Worm (Caenorhabditis elegans) whole organism, L3 larva: ENCODE measurements around the gene F53E2.2.

ENCODE experiments used
- ZK546.5 ChIP-seq: sonication (generic microtip); optimal IDR thresholded peaks from 2 replicates; lab custom pipeline; 2017; ENCODE audit warnings: missing biosample characterization, missing genetic modification characterization
- aly-2 ChIP-seq: fragments of 150-350 bp; optimal IDR thresholded peaks from 2 replicates; lab custom pipeline; 2014; ENCODE audit warnings: missing biosample characterization, missing genetic modification characterization
- ceh-28 ChIP-seq: fragments of 150-350 bp; optimal IDR thresholded peaks from 2 replicates; lab custom pipeline; 2014; ENCODE audit warnings: missing biosample characterization, missing genetic modification reagents, missing genetic modification characterization
- ceh-9 ChIP-seq: sonication (generic microtip); optimal IDR thresholded peaks from 2 replicates; lab custom pipeline; 2018; ENCODE audit warnings: missing biosample characterization, missing genetic modification characterization
- daf-12 ChIP-seq: fragments of 150-350 bp; optimal IDR thresholded peaks from 2 replicates; lab custom pipeline; 2014; ENCODE audit warnings: missing biosample characterization, missing genetic modification reagents, missing genetic modification characterization
- elt-2 ChIP-seq: sonication (generic microtip); optimal IDR thresholded peaks from 2 replicates; lab custom pipeline; 2016; ENCODE audit warnings: missing genetic modification reagents, mild to moderate bottlenecking, missing genetic modification characterization, missing compliant biosample characterization
- eor-1 ChIP-seq, 2 experiments: fragments of 150-350 bp; optimal IDR thresholded peaks; 2 replicates each; lab custom pipeline; 2014 to 2018; ENCODE audit warnings: missing biosample characterization in 2 of 2, missing genetic modification characterization in 2 of 2
- fos-1 ChIP-seq: fragments of 150-350 bp; optimal IDR thresholded peaks from 2 replicates; lab custom pipeline; 2014; ENCODE audit warnings: missing biosample characterization, missing genetic modification characterization
- lin-39 ChIP-seq: fragments of 150-350 bp; optimal IDR thresholded peaks from 2 replicates; lab custom pipeline; 2018; ENCODE audit warnings: missing biosample characterization, missing genetic modification reagents, missing genetic modification characterization
- lsy-12 ChIP-seq: sonication (generic microtip); optimal IDR thresholded peaks from 2 replicates; lab custom pipeline; 2016; ENCODE audit warnings: mild to moderate bottlenecking, missing genetic modification characterization, missing compliant biosample characterization
- mdl-1 ChIP-seq: fragments of 150-350 bp; optimal IDR thresholded peaks from 2 replicates; lab custom pipeline; 2014; ENCODE audit warnings: missing biosample characterization, missing genetic modification characterization
- mml-1 ChIP-seq: fragments of 150-350 bp; sonication (generic microtip); optimal IDR thresholded peaks from 3 replicates; lab custom pipeline; 2014; ENCODE audit warnings: missing biosample characterization, missing genetic modification characterization
- nhr-23 ChIP-seq: fragments of 150-350 bp; optimal IDR thresholded peaks from 2 replicates; lab custom pipeline; 2014; ENCODE audit warnings: missing biosample characterization, missing genetic modification reagents, missing genetic modification characterization
- nhr-67 ChIP-seq: fragments of 150-350 bp; optimal IDR thresholded peaks from 2 replicates; lab custom pipeline; 2014; ENCODE audit warnings: missing biosample characterization, missing genetic modification characterization
- nhr-76 ChIP-seq: fragments of 150-350 bp; sonication (generic microtip); optimal IDR thresholded peaks from 5 replicates; lab custom pipeline; 2014; ENCODE audit warnings: missing biosample characterization, missing genetic modification characterization
- pha-4 ChIP-seq: fragments of 150-350 bp; optimal IDR thresholded peaks from 2 replicates; lab custom pipeline; 2014; ENCODE audit warnings: missing biosample characterization, missing genetic modification reagents, missing genetic modification characterization
- sea-2 ChIP-seq: fragments of 150-350 bp; sonication (generic microtip); optimal IDR thresholded peaks from 4 replicates; lab custom pipeline; 2014; ENCODE audit warnings: missing biosample characterization, missing genetic modification reagents, missing genetic modification characterization
- tbx-2 ChIP-seq: sonication (generic microtip); optimal IDR thresholded peaks from 2 replicates; lab custom pipeline; 2016; ENCODE audit warnings: mild to moderate bottlenecking, missing genetic modification characterization, missing compliant biosample characterization
- zag-1 ChIP-seq: fragments of 150-350 bp; optimal IDR thresholded peaks from 2 replicates; lab custom pipeline; 2014; ENCODE audit warnings: missing biosample characterization, missing genetic modification characterization

The F53E2.2 gene

DNA sequence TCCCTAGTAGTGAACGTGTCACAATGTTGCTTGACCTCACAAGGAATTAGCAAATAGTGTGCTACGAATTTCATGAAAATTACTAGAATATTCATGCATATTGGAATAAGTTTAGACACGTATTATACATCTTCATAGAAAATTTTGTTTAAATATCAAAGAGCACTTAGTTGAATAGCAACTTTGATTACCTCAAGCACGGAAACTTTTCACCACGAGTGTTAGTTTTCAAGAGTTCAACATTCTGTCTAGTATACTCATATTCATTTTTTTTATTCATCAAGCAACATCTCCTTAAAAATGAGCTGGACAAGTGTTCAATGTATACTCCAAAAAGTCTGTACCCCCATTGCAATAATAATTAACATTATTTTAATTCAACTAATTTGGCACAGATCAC, 47.6 kb downstream of the F53E2.2 start, which contains the start of gene str-243:
str-243 (plus strand) TSS at position 301 of the 400 bp plus-strand sequence.
- no peak for TF ChIP-seq aly-2
- no peak for TF ChIP-seq zag-1 (tag; lab: Kevin White, UChicago)
- TF ChIP-seq nhr-76 (tag; lab: Kevin White, UChicago), result no peak
- TF ChIP-seq mdl-1 (tag; lab: Kevin White, UChicago), result no peak
- no peak for TF ChIP-seq eor-1 (tag; optimal IDR thresholded peaks at IDR 0.05; lab: Kevin White, UChicago)
- no peak for TF ChIP-seq ceh-28 (tag; lab: Kevin White, UChicago)
- TF ChIP-seq nhr-23 (tag; lab: Kevin White, UChicago), result no peak
- TF ChIP-seq lsy-12 (tag; lab: Kevin White, UChicago), result no peak
- no peak for TF ChIP-seq ZK546.5 (tag; lab: Kevin White, UChicago)
- no peak for TF ChIP-seq nhr-67 (tag; lab: Kevin White, UChicago)
- TF ChIP-seq daf-12, result no peak
- no peak for TF ChIP-seq fos-1 (tag; lab: Kevin White, UChicago)
- TF ChIP-seq ceh-9 (tag; lab: Kevin White, UChicago), result no peak
- no peak for TF ChIP-seq pha-4 (tag; lab: Kevin White, UChicago)
- no peak for TF ChIP-seq elt-2
- TF ChIP-seq sea-2 (GFP tag; lab: Kevin White, UChicago), result no peak
- no peak for TF ChIP-seq mml-1 (tag; lab: Kevin White, UChicago)
- TF ChIP-seq lin-39 (tag; lab: Kevin White, UChicago), result no peak
- TF ChIP-seq tbx-2 (tag; lab: Kevin White, UChicago), result no peak
- TF ChIP-seq, all 47 proteins: peak for 0
